Fruit fly (Drosophila melanogaster): ENCODE results near the gene SoxN.

Gene SoxN

dm6 chr2L:8825222-8825869, at the start of gene SoxN:
Gene SoxN (plus strand): TSS chr2L:8825645.
- no peak for TF ChIP-seq EcR (GFP tag; optimal IDR thresholded peaks at IDR 0.05)
- TF ChIP-seq psq (optimal IDR thresholded peaks at IDR 0.05): no peak
- TF ChIP-seq usp (GFP tag; optimal IDR thresholded peaks at IDR 0.05): no peak
- peak; percentile 79 for TF ChIP-seq Dll (optimal IDR thresholded peaks at IDR 0.05)
- TF ChIP-seq pan (optimal IDR thresholded peaks at IDR 0.05): no peak
- peak; percentile 71 for TF ChIP-seq CG8478 (optimal IDR thresholded peaks at IDR 0.05)

dm6 chr2L:8776163-8776562, 49.3 kb upstream of the SoxN start, which contains the start of gene LManV:
Gene LManV (minus strand): TSS chr2L:8776263.
- TF ChIP-seq pan (optimal IDR thresholded peaks at IDR 0.05) (no peak), Dll (optimal IDR thresholded peaks at IDR 0.05) (no peak), psq (optimal IDR thresholded peaks at IDR 0.05) (no peak), CG8478 (optimal IDR thresholded peaks at IDR 0.05) (no peak), usp (GFP tag; optimal IDR thresholded peaks at IDR 0.05) (no peak), EcR (GFP tag; optimal IDR thresholded peaks at IDR 0.05) (no peak)

DNA sequence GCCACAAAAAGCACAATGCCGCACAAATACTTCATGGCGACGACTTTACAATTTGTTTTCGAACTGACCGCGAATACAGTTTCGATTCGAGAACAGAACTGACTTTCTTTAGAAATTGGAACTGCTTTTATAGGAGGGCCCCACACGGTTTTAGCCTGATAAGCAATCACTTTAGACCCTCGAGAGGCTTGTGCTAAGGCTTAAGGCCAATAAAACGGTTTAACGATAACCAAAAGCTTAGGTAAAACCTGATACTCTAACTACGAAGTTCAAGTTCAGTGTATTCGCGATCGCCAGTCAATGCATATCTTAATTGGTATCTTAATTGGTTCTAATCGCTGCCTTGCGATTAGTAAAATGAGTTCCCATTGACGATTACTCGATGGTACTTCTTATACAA, 44.3 kb upstream of the SoxN start, which contains the start of gene LManVI:
Gene LManVI, minus strand, starts transcription at position 101 of the 400 bp plus-strand sequence.
- TF ChIP-seq psq (optimal IDR thresholded peaks at IDR 0.05): no peak
- no peak for TF ChIP-seq Dll (optimal IDR thresholded peaks at IDR 0.05)
- no peak for TF ChIP-seq pan (optimal IDR thresholded peaks at IDR 0.05)
- no peak for TF ChIP-seq usp (GFP tag; optimal IDR thresholded peaks at IDR 0.05)
- TF ChIP-seq EcR (GFP tag; optimal IDR thresholded peaks at IDR 0.05): no peak
- no peak for TF ChIP-seq CG8478 (optimal IDR thresholded peaks at IDR 0.05)

DNA sequence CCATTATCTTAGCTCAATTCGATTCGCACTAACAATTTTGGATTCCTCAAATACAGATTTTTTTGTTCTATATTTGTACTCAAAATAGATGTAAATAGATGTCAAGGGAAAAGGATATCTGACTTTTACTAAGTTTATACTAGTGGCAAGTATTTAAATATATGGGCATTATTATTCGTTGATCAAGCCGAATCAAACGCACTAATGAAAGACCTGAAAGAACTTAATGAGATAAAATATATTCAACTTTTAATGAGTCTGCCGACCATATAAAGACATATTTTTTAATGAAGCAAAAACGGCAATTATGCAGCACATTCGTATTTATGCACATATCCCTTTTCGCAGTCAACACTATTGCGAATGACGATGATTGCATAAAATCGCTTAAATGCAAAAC, 43.0 kb upstream of the SoxN start, which contains the start of gene CG42710:
Gene CG42710, minus strand, starts transcription at position 101 of the 400 bp plus-strand sequence.
- no peak for TF ChIP-seq EcR (GFP tag; optimal IDR thresholded peaks at IDR 0.05)
- TF ChIP-seq pan (optimal IDR thresholded peaks at IDR 0.05): no peak
- no peak for TF ChIP-seq psq (optimal IDR thresholded peaks at IDR 0.05)
- no peak for TF ChIP-seq CG8478 (optimal IDR thresholded peaks at IDR 0.05)
- no peak for TF ChIP-seq Dll (optimal IDR thresholded peaks at IDR 0.05)
- TF ChIP-seq usp (GFP tag; optimal IDR thresholded peaks at IDR 0.05): no peak

DNA sequence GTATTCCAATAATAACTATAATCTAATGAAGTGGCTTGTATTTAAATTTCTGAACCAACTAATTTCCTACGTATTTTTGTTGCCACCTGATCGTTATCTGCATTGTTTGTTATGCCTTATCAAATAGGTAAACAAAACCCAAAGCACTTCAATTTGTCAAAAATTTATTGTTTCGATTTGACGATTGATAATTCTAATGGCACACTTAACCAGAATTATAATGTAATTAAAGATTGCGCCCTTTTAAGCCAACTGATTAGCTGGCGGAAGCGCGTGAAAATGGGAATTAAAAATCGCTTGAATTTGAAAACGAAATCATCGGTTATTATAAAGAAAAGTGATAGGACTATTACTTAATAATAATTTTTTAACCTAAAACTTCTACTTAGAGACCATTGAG, 40.7 kb upstream of the SoxN start:
- TF ChIP-seq EcR (GFP tag; optimal IDR thresholded peaks at IDR 0.05) (no peak), psq (optimal IDR thresholded peaks at IDR 0.05) (no peak), Dll (optimal IDR thresholded peaks at IDR 0.05) (no peak), usp (GFP tag; optimal IDR thresholded peaks at IDR 0.05) (no peak), CG8478 (optimal IDR thresholded peaks at IDR 0.05) (no peak), pan (optimal IDR thresholded peaks at IDR 0.05) (no peak)

- no peak for TF ChIP-seq pan (optimal IDR thresholded peaks at IDR 0.05)
- TF ChIP-seq CG8478 (optimal IDR thresholded peaks at IDR 0.05): no peak
- TF ChIP-seq psq (optimal IDR thresholded peaks at IDR 0.05): no peak
- no peak for TF ChIP-seq Dll (optimal IDR thresholded peaks at IDR 0.05)
- no peak for TF ChIP-seq usp (GFP tag; optimal IDR thresholded peaks at IDR 0.05)
- no peak for TF ChIP-seq EcR (GFP tag; optimal IDR thresholded peaks at IDR 0.05)
These were observed 37.9 kb upstream of the SoxN start for dm6 chr2L:8787575-8787974.

DNA sequence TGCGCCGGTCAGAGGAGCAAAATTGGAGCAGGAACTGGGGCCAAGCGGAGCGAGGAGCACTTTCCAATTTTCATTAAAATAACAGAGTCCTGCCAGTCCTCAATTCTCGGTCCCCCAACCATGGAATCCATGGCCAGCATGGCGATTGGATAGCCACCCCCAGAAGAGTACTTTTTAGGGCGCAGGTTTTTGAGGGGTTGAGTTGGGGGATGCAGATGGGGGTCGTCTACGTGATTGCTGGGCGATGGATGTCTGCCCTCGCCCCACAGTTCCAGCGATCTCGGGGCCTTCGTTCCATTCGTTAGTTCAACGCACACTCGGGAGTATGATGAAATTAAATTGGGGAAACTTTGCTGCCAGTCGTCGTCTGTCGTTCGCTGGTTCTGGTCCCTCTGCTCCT, 33.7 kb upstream of the SoxN start:
- TF ChIP-seq psq (optimal IDR thresholded peaks at IDR 0.05) (no peak), pan (optimal IDR thresholded peaks at IDR 0.05) (no peak), CG8478 (optimal IDR thresholded peaks at IDR 0.05) (no peak), usp (GFP tag; optimal IDR thresholded peaks at IDR 0.05) (no peak)

dm6 chr2L:8794151-8794550, 31.3 kb upstream of the SoxN start:
- TF ChIP-seq psq (optimal IDR thresholded peaks at IDR 0.05) (no peak), Dll (optimal IDR thresholded peaks at IDR 0.05) (no peak)

DNA sequence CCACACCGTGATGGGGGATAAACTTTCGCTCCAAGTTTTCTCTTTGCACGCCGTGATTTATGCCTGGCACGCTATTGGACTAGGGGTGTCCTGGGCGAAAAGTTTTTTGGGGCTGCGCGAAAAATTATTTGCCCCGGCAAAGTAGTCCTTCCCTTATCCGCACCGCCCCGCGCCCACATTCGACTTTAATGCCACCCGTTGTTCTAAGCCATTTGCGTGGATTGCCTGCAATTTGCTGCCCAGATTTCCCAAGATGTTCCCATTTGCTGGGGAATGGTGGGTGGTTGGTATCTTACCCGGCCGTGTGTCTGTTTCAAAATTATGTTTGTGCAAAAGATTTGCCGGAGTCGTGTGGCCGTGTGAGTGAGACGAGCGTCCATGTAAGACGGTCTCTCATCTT, 26.4 kb upstream of the SoxN start:
- TF ChIP-seq CG8478 (optimal IDR thresholded peaks at IDR 0.05) (no peak), usp (GFP tag; optimal IDR thresholded peaks at IDR 0.05) (no peak)

DNA sequence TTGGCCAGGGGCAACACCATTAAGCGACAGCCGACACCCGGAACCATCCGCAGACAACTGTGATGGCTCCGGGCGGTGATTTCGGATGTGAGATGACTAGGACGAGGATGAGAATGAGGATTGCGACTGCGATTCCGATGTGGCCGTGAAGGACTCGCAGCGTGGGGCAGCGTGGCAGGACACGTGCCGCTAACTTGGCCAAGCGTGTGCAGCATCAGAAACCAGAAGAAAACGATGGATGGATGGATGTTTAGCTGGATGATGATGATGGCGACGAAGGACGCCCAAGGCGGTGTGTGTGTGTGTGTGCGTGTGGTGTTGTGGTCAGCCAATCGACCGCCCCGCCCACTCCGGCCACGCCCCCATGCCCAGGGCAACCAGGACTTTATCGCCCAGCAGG, 21.3 kb upstream of the SoxN start:
- TF ChIP-seq Dll (optimal IDR thresholded peaks at IDR 0.05): no peak
- TF ChIP-seq pan (optimal IDR thresholded peaks at IDR 0.05): no peak
- TF ChIP-seq CG8478 (optimal IDR thresholded peaks at IDR 0.05): no peak
- no peak for TF ChIP-seq EcR (GFP tag; optimal IDR thresholded peaks at IDR 0.05)
- TF ChIP-seq usp (GFP tag; optimal IDR thresholded peaks at IDR 0.05): no peak
- TF ChIP-seq psq (optimal IDR thresholded peaks at IDR 0.05): no peak

DNA sequence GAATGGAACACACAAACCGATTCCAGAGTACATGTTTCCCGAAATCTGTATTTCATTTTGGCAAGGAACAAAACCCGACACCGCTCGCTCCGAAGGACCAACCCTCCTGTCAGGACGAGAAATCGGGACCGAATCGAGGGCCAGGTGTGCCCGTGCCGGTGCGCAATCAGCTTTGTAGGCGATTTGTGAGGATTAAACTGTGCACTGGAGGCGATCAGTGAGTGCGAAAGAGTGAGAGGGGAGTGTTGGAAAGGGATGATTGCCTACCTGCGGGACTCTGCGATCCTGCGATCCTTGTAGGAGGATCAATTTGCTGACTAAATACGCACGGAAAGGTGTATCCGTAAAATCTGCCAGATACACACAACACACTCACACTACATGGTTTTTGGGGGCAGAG, 15.6 kb upstream of the SoxN start:
- TF ChIP-seq Dll (optimal IDR thresholded peaks at IDR 0.05) (no peak), usp (GFP tag; optimal IDR thresholded peaks at IDR 0.05) (no peak), EcR (GFP tag; optimal IDR thresholded peaks at IDR 0.05) (no peak), psq (optimal IDR thresholded peaks at IDR 0.05) (no peak), CG8478 (optimal IDR thresholded peaks at IDR 0.05) (no peak), pan (optimal IDR thresholded peaks at IDR 0.05) (no peak)

dm6 chr2L:8817343-8817742, 8.1 kb upstream of the SoxN start:
- TF ChIP-seq Dll (optimal IDR thresholded peaks at IDR 0.05) (no peak), usp (GFP tag; optimal IDR thresholded peaks at IDR 0.05) (no peak), CG8478 (optimal IDR thresholded peaks at IDR 0.05) (no peak), pan (optimal IDR thresholded peaks at IDR 0.05) (no peak), psq (optimal IDR thresholded peaks at IDR 0.05) (no peak), EcR (GFP tag; optimal IDR thresholded peaks at IDR 0.05) (no peak)

DNA sequence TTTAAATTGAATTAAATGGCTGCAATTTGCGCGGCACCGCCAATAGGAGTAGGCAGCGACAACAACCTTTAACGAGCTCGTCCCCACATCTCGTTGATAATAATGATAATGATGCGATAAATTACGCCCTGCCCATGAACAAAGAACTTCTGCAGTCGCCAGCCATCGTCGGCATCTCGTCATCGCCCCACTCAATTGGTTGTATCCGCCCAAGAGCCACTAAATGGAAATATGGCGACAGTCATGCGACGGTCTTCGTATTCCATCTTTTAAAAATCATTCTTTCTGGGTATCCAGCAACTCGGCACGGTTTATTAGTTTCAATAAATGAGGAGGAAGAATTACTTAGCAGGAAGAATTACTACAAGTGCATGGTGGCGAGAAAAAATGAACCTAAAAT, 4.9 kb upstream of the SoxN start:
- TF ChIP-seq pan (optimal IDR thresholded peaks at IDR 0.05) (no peak), Dll (optimal IDR thresholded peaks at IDR 0.05) (no peak), psq (optimal IDR thresholded peaks at IDR 0.05) (no peak), CG8478 (optimal IDR thresholded peaks at IDR 0.05) (no peak), usp (GFP tag; optimal IDR thresholded peaks at IDR 0.05) (no peak), EcR (GFP tag; optimal IDR thresholded peaks at IDR 0.05) (no peak)

Data from whole organism.